Worm (Caenorhabditis elegans): Measurements from ENCODE around the gene srm-5.
A peak's percentile ranks its signal among the peaks of the same experiment; 100 is the strongest.

srm-5 gene

DNA sequence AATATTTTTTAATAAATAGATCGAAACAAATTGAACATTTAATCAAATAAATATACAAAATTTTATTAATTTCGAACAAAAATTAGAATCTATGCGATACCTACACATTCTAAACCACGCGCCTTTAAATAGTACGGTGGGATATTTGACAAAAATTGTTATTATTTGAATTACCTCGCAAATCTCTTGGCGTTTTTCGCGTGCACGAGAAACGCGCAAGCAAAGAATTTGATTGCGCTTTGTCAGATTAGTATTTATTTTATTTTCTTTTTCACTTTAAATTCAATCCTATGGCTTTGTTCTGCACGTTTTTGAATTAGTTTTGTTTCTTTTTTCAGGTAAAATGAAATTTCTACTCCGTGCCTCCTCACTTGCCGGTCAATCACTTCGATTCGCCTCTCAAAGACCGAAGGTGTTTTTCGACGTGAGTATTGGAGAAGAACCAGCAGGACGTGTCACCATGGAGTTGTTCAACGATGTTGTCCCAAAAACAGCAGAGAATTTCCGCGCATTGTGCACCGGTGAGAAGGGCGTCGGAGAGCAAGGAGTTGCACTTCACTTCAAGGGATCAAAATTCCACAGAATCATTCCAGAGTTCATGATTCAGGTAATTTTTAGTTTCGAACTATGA lies 20.9 kb downstream of the srm-5 start, which contains the start of gene cyn-1 (continued):
- TF ChIP-seq nhr-237 (tag; optimal IDR thresholded peaks at IDR 0.05) (peak; percentile 26), vab-15 (tag; optimal IDR thresholded peaks at IDR 0.05) (peak; percentile 27), sup-37 (GFP tag; optimal IDR thresholded peaks at IDR 0.05) (peak; percentile 9), mef-2 (tag; optimal IDR thresholded peaks at IDR 0.05) (no peak), ztf-4 (tag; optimal IDR thresholded peaks at IDR 0.05) (peak; percentile 66), pax-3 (tag; optimal IDR thresholded peaks at IDR 0.05) (peak; percentile 85), dsc-1 (tag; optimal IDR thresholded peaks at IDR 0.05) (peak; percentile 85), egl-13 (tag; optimal IDR thresholded peaks at IDR 0.05) (peak; percentile 76), Y116A8C.19 (tag; optimal IDR thresholded peaks at IDR 0.05; ENCODE audit: borderline replicate concordance) (no peak), nhr-12 (tag; optimal IDR thresholded peaks at IDR 0.05) (no peak), F16B12.6 (tag; optimal IDR thresholded peaks at IDR 0.05) (peak; percentile 58)

DNA sequence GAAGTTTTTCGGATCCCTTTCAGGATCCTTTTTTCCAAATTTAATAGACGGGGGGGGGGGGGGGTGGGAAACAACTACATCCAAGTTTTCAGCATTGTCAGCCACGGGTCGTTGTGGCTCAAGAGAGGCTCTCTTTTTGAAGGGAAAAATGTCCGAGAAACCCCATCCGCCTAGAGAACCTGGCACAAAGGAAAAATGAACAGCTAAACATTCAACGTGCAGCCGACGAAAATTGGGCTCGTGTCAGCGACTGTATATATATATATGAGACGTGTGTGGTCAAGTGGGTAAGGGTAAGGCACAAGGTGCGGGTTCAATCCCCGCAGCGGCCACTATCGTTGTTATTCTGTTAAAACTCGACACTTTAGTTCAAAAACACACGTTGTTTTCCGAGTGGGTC lies 23.6 kb downstream of the srm-5 start, which contains the start of gene Y49A3A.4:
TSS of gene Y49A3A.4 (minus strand) at position 314 of the 400 bp plus-strand sequence.
- TF ChIP-seq isw-1 (GFP tag; IDR thresholded peaks at IDR 0.05) (no peak), egl-13 (tag; optimal IDR thresholded peaks at IDR 0.05) (no peak), rnt-1 (tag; optimal IDR thresholded peaks at IDR 0.05) (peak; percentile 29), nhr-28 (tag; optimal IDR thresholded peaks at IDR 0.05) (no peak), ceh-90 (tag; optimal IDR thresholded peaks at IDR 0.05) (no peak), nhr-71 (tag; optimal IDR thresholded peaks at IDR 0.05) (peak; percentile 13), snpc-4 (tag; optimal IDR thresholded peaks at IDR 0.05) (peak; percentile 86), nhr-90 (tag; optimal IDR thresholded peaks at IDR 0.05; ENCODE audit: poor library complexity) (peak; percentile 34), grh-1 (GFP tag; IDR thresholded peaks at IDR 0.05) (0 out of 2 replicates have a peak, but pooled peaks have one; percentile 9), nhr-85 (tag) (peak; percentile 13), nhr-19 (GFP tag; conservative IDR thresholded peaks at IDR 0.05) (peak; percentile 32; the same call in 1 of the 2 replicates)

DNA sequence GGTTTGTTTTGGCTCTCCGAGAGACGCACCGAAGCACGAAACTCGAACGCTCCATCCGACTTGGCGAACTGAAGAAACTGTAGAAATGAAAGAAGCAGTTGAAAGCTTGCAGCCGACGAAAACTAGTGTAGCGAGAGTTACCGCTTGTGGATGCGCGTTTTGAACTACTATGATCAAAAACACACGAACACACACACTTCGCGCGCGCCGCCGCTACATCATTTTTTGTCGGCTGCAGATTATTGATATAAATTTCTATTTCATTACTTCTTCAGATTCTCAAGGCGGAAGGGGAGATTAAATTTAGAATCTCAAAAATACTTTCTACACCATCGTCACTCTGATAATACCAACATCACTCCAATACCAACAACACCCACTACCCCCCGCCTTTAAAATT lies 27.0 kb downstream of the srm-5 start:
- TF ChIP-seq nhr-77 (tag; optimal IDR thresholded peaks at IDR 0.05) (no peak), hlh-4 (tag; optimal IDR thresholded peaks at IDR 0.05) (no peak), nhr-47 (tag; optimal IDR thresholded peaks at IDR 0.05) (no peak), C16A3.4 (tag; optimal IDR thresholded peaks at IDR 0.05) (no peak), sox-4 (tag; optimal IDR thresholded peaks at IDR 0.05) (no peak), ces-1 (GFP tag; optimal IDR thresholded peaks at IDR 0.05) (no peak)

DNA sequence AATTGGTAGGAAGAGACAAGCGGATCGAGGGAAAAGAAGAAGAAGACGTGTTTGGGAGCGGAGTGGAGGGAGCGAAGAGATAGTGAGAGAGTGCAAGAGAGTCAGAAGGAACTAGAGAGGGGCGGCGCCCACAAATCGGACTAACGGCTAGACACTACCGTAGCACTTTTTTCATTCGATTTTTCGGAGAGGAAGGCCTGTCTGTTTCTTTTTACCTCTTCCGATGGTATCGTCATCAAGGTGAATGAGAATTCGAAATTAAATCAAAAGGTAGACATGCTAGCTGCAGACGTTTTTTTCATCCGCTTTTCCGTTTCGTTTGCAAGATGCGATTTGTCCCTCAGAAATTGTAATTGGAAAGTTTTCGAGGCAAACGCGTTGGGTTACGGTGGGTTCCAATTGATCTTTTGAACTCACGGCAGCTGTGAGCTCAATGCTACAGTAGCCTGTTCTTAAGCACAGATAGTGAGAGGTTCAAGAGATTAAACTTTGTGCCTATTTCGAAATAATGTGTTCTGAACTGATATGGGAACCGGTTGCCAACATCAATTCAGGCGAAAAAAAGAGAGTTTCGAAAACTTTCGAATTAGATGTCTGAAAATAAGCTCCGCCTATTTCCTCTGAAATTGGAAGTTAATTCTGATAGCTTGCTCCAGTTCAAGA lies 29.7 kb downstream of the srm-5 start:
- TF ChIP-seq fkh-10 (GFP tag; optimal IDR thresholded peaks at IDR 0.05): no peak
- TF ChIP-seq elt-2 (tag; optimal IDR thresholded peaks at IDR 0.05): no peak
- TF ChIP-seq isw-1 (GFP tag; IDR thresholded peaks at IDR 0.05): no peak
- TF ChIP-seq pqm-1 (tag; optimal IDR thresholded peaks at IDR 0.05): no peak
- TF ChIP-seq ceh-88 (GFP tag; IDR thresholded peaks at IDR 0.05): no peak

DNA sequence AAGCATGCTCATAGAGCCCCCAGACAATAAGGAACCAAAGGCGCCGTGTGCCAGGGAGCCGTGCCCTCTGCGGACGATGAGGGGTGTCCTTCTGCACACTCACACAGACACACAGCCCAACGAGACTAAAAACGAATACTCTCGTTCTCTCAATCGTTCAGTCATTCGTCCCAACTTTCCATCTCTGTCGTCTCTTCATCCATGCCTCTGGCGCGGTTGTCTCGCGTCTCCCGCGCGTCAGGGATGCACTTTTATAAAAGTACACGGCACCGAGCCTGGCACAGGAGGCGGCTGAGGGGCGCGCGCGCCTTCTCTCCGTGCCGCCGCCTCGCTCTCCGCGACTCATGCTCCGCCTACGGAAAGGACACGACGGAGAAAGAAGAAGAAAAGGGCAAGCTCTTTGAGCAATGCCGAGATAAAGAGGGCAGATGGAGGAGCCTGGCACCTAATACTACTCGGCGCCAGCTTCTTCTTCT lies 31.5 kb downstream of the srm-5 start:
- TF ChIP-seq lin-14 (GFP tag; optimal IDR thresholded peaks at IDR 0.05) (peak; percentile 66), fkh-8 (tag; optimal IDR thresholded peaks at IDR 0.05) (peak; percentile 7), nhr-71 (tag; optimal IDR thresholded peaks at IDR 0.05) (no peak), dpl-1 (GFP tag; optimal IDR thresholded peaks at IDR 0.05) (no peak), ceh-82 (tag; optimal IDR thresholded peaks at IDR 0.05) (peak in 1 of 3 experiments; percentile 18), mef-2 (tag; optimal IDR thresholded peaks at IDR 0.05) (no peak), nhr-47 (tag; optimal IDR thresholded peaks at IDR 0.05) (peak; percentile 31), fkh-10 (GFP tag; optimal IDR thresholded peaks at IDR 0.05) (peak; percentile 66), ceh-8 (GFP tag; optimal IDR thresholded peaks at IDR 0.05) (no peak), ces-1 (GFP tag; optimal IDR thresholded peaks at IDR 0.05) (no peak), pax-3 (tag; optimal IDR thresholded peaks at IDR 0.05) (peak; percentile 41), lin-35 (GFP tag; optimal IDR thresholded peaks at IDR 0.05) (peak in 1 of 2 experiments; percentile 2), jun-1 (tag; optimal IDR thresholded peaks at IDR 0.05) (peak; percentile 60), nhr-12 (tag; optimal IDR thresholded peaks at IDR 0.05) (no peak), hlh-4 (tag; optimal IDR thresholded peaks at IDR 0.05) (no peak), nhr-90 (tag; optimal IDR thresholded peaks at IDR 0.05; ENCODE audit: poor library complexity) (no peak)
